Worm (Caenorhabditis elegans) whole organism, mixed stage, embryonic: ENCODE data around the gene F10C1.8.

ENCODE experiments used
- M03D4.4 ChIP-seq: sonication (generic microtip); optimal IDR thresholded peaks from 2 replicates; lab custom pipeline; 2017; ENCODE audit warnings: mild to moderate bottlenecking, missing genetic modification characterization, missing compliant biosample characterization
- ceh-83 ChIP-seq: fragments of 200-800 bp; sonication (Bioruptor generic); optimal IDR thresholded peaks from 2 replicates; lab custom pipeline; 2018; ENCODE audit warnings: mild to moderate bottlenecking, missing genetic modification characterization, missing compliant biosample characterization
- ces-1 ChIP-seq: fragments of 150-350 bp; optimal IDR thresholded peaks from 2 replicates; lab custom pipeline; 2014; ENCODE audit warnings: missing biosample characterization, missing genetic modification reagents, missing genetic modification characterization
- drap-1 ChIP-seq: fragments of 200-800 bp; sonication (Bioruptor generic); optimal IDR thresholded peaks from 3 replicates; lab custom pipeline; 2018; ENCODE audit warnings: mild to moderate bottlenecking, missing genetic modification characterization, missing compliant biosample characterization
- elt-3 ChIP-seq: fragments of 150-350 bp; optimal IDR thresholded peaks from 2 replicates; lab custom pipeline; 2014; ENCODE audit warnings: missing biosample characterization, missing genetic modification characterization
- ham-2 ChIP-seq: fragments of 200-800 bp; sonication (Bioruptor generic); optimal IDR thresholded peaks from 2 replicates; lab custom pipeline; 2018; ENCODE audit warnings: mild to moderate bottlenecking, missing genetic modification characterization, missing compliant biosample characterization
- hlh-1 ChIP-seq: fragments of 150-350 bp; optimal IDR thresholded peaks from 2 replicates; lab custom pipeline; 2014; ENCODE audit warnings: missing biosample characterization, missing genetic modification reagents, missing genetic modification characterization
- lin-13 ChIP-seq: fragments of 150-350 bp; optimal IDR thresholded peaks from 2 replicates; lab custom pipeline; 2014; ENCODE audit warnings: missing biosample characterization, missing genetic modification characterization
- mab-5 ChIP-seq: fragments of 150-350 bp; optimal IDR thresholded peaks from 2 replicates; lab custom pipeline; 2014; ENCODE audit warnings: missing biosample characterization, missing genetic modification characterization
- nhr-76 ChIP-seq: sonication (generic microtip); optimal IDR thresholded peaks from 2 replicates; lab custom pipeline; 2017; ENCODE audit warnings: missing biosample characterization, missing genetic modification characterization
- pha-4 ChIP-seq: fragments of 150-350 bp; optimal IDR thresholded peaks from 2 replicates; lab custom pipeline; 2018; ENCODE audit warnings: missing biosample characterization, missing genetic modification reagents, missing genetic modification characterization
- snpc-4 ChIP-seq: fragments of 150-350 bp; optimal IDR thresholded peaks from 2 replicates; lab custom pipeline; 2014; ENCODE audit warnings: missing biosample characterization, missing genetic modification characterization
- unc-39 ChIP-seq: fragments of 150-350 bp; optimal IDR thresholded peaks from 2 replicates; lab custom pipeline; 2014; ENCODE audit warnings: missing biosample characterization, missing genetic modification characterization
- unc-62 ChIP-seq: fragments of 150-350 bp; optimal IDR thresholded peaks from 2 replicates; lab custom pipeline; 2014; ENCODE audit warnings: missing biosample characterization, missing genetic modification reagents, missing genetic modification characterization

DNA sequence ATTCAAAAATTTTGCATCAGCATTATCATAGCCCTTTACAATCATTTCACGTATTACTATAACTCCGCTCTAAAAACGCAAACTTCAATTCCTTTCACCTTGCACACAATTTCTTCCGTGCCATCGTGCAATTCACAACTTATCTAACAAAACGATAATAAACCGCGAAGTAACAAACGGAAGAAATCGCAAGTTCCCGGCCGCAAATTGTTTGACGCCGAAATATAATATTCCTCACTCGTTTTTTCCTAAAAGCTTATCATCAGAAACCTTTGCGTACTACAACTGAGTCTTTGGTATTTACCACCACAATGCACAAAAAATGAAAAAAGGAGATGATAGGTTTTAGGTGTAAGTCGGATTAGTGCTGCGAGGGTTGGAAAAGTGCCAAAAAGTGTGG lies 7.0 kb upstream of the F10C1.8 start:
- no peak for TF ChIP-seq snpc-4 (tag; lab: Kevin White, UChicago)
- no peak for TF ChIP-seq drap-1 (GFP tag; lab: Kevin White, UChicago)
- TF ChIP-seq nhr-76 (tag; lab: Kevin White, UChicago): no peak
- no peak for TF ChIP-seq lin-13 (tag; lab: Kevin White, UChicago)
- TF ChIP-seq ham-2 (GFP tag; lab: Kevin White, UChicago): no peak
- no peak for TF ChIP-seq unc-62 (GFP tag; lab: Kevin White, UChicago)
- no peak for TF ChIP-seq pha-4
- no peak for TF ChIP-seq mab-5 (tag; lab: Kevin White, UChicago)
- no peak for TF ChIP-seq M03D4.4 (tag; lab: Kevin White, UChicago)
- TF ChIP-seq ceh-83 (GFP tag; lab: Kevin White, UChicago): no peak
- TF ChIP-seq unc-39 (tag; lab: Kevin White, UChicago): no peak
- TF ChIP-seq hlh-1: no peak
- no peak for TF ChIP-seq ces-1 (GFP tag; lab: Kevin White, UChicago)
- TF ChIP-seq elt-3: no peak
